Fruit fly (Drosophila melanogaster) whole organism, embryonic: ENCODE results near the gene msb1l.

Experiments
- Atf3 ChIP-seq: fragments of 200-800 bp; sonication (Bioruptor generic); optimal IDR thresholded peaks from 3 replicates; lab custom pipeline; 2016; ENCODE audit warnings: missing biosample characterization, missing genetic modification characterization
- CG13894 ChIP-seq: fragments of 200-800 bp; sonication (Bioruptor generic); optimal IDR thresholded peaks from 3 replicates; lab custom pipeline; 2018; ENCODE audit warnings: missing biosample characterization, mild to moderate bottlenecking, missing genetic modification characterization, moderate library complexity
- CG14441 ChIP-seq: fragments of 200-800 bp; sonication (Bioruptor generic); IDR thresholded peaks from 2 replicates; pipeline ENCODE4 v1.3.6; 2022; ENCODE audit warnings: missing biosample characterization, missing genetic modification characterization
- CG1647 ChIP-seq: fragments of 200-800 bp; sonication (Bioruptor generic); optimal IDR thresholded peaks from 3 replicates; lab custom pipeline; 2016; ENCODE audit warnings: missing biosample characterization, missing genetic modification characterization
- CG17328 ChIP-seq: fragments of 200-800 bp; sonication (Bioruptor generic); IDR thresholded peaks from 2 replicates; pipeline ENCODE4 v1.3.6; 2022; ENCODE audit warnings: missing biosample characterization, missing genetic modification characterization
- CG2678 ChIP-seq: fragments of 200-800 bp; sonication (Bioruptor generic); optimal IDR thresholded peaks from 3 replicates; lab custom pipeline; 2019; ENCODE audit warnings: missing biosample characterization, mild to moderate bottlenecking, missing genetic modification characterization, moderate library complexity
- CG31365 ChIP-seq: fragments of 200-800 bp; sonication (Bioruptor generic); optimal IDR thresholded peaks from 2 replicates; lab custom pipeline; 2018; ENCODE audit warnings: missing biosample characterization, mild to moderate bottlenecking, missing genetic modification characterization
- CG34376 ChIP-seq: fragments of 200-800 bp; sonication (Bioruptor generic); optimal IDR thresholded peaks from 2 replicates; lab custom pipeline; 2018; ENCODE audit warnings: missing biosample characterization, mild to moderate bottlenecking, missing genetic modification characterization
- CG34422 ChIP-seq: fragments of 200-800 bp; sonication (Bioruptor generic); IDR thresholded peaks from 3 replicates; pipeline ENCODE4 v1.3.6; 2022; ENCODE audit warnings: missing biosample characterization, missing genetic modification characterization
- CG3847 ChIP-seq: fragments of 200-800 bp; sonication (Bioruptor generic); IDR thresholded peaks from 2 replicates; pipeline ENCODE4 v1.3.6; 2022; ENCODE audit warnings: missing biosample characterization, missing genetic modification characterization
- CG3995 ChIP-seq: fragments of 200-800 bp; sonication (Bioruptor generic); optimal IDR thresholded peaks from 3 replicates; lab custom pipeline; 2016; ENCODE audit warnings: missing biosample characterization, missing genetic modification characterization
- CG4282 ChIP-seq: fragments of 200-800 bp; sonication (Bioruptor generic); optimal IDR thresholded peaks from 2 replicates; lab custom pipeline; 2016; ENCODE audit warnings: missing biosample characterization, missing genetic modification characterization
- CG6654 ChIP-seq: fragments of 200-800 bp; sonication (Bioruptor generic); optimal IDR thresholded peaks from 2 replicates; lab custom pipeline; 2017; ENCODE audit warnings: missing biosample characterization, mild to moderate bottlenecking, missing genetic modification characterization
- CG6765 ChIP-seq: fragments of 200-800 bp; sonication (Bioruptor generic); optimal IDR thresholded peaks from 3 replicates; lab custom pipeline; 2017; ENCODE audit warnings: missing biosample characterization, mild to moderate bottlenecking, missing genetic modification characterization
- CG6813 ChIP-seq: fragments of 200-800 bp; sonication (Bioruptor generic); optimal IDR thresholded peaks from 2 replicates; lab custom pipeline; 2017; ENCODE audit warnings: missing biosample characterization, missing genetic modification characterization, mild to moderate bottlenecking, moderate library complexity, missing genetic modification reagents
- CG7372 ChIP-seq: fragments of 200-800 bp; sonication (Bioruptor generic); IDR thresholded peaks from 2 replicates; pipeline ENCODE4 v1.3.6; 2022; ENCODE audit warnings: missing biosample characterization, missing genetic modification characterization
- CG7786 ChIP-seq: fragments of 200-800 bp; sonication (Bioruptor generic); optimal IDR thresholded peaks from 2 replicates; lab custom pipeline; 2016; ENCODE audit warnings: missing biosample characterization, missing genetic modification characterization
- CG8924 ChIP-seq: fragments of 200-800 bp; optimal IDR thresholded peaks from 3 replicates; lab custom pipeline; 2019; ENCODE audit warnings: missing biosample characterization, mild to moderate bottlenecking, missing genetic modification characterization, moderate library complexity
- CG9437 ChIP-seq: fragments of 200-800 bp; sonication (Bioruptor generic); optimal IDR thresholded peaks from 2 replicates; lab custom pipeline; 2018; ENCODE audit warnings: missing biosample characterization, mild to moderate bottlenecking, missing genetic modification characterization
- Dref ChIP-seq: fragments of 200-800 bp; sonication (Bioruptor generic); IDR thresholded peaks from 2 replicates; pipeline ENCODE4 v1.3.6; 2022; ENCODE audit warnings: missing biosample characterization, missing genetic modification characterization
- Fer2 ChIP-seq: fragments of 200-800 bp; sonication (Bioruptor generic); optimal IDR thresholded peaks from 2 replicates; lab custom pipeline; 2018; ENCODE audit warnings: missing biosample characterization, mild to moderate bottlenecking, missing genetic modification characterization, moderate library complexity
- GATAe ChIP-seq: fragments of 200-800 bp; sonication (Bioruptor generic); conservative IDR thresholded peaks from 2 replicates; pipeline ENCODE4 v1.3.6; 2022; ENCODE audit warnings: missing biosample characterization, missing genetic modification characterization
- Hmr ChIP-seq: fragments of 200-800 bp; sonication (Bioruptor generic); optimal IDR thresholded peaks from 3 replicates; lab custom pipeline; 2017; ENCODE audit warnings: mild to moderate bottlenecking, missing biosample characterization, missing genetic modification reagents, missing genetic modification characterization
- NFAT ChIP-seq: fragments of 200-800 bp; sonication (Bioruptor generic); IDR thresholded peaks from 2 replicates; pipeline ENCODE4 v1.3.6; 2022; ENCODE audit warnings: missing biosample characterization, missing genetic modification characterization
- Nf-YC ChIP-seq: fragments of 200-800 bp; optimal IDR thresholded peaks from 3 replicates; lab custom pipeline; 2019; ENCODE audit warnings: missing biosample characterization, mild to moderate bottlenecking, missing genetic modification characterization, moderate library complexity
- Oli ChIP-seq: fragments of 200-800 bp; sonication (Bioruptor generic); optimal IDR thresholded peaks from 2 replicates; lab custom pipeline; 2018; ENCODE audit warnings: missing biosample characterization, mild to moderate bottlenecking, missing genetic modification characterization, moderate library complexity
- Optix ChIP-seq: fragments of 200-800 bp; sonication (Bioruptor generic); IDR thresholded peaks from 3 replicates; pipeline ENCODE4 v1.3.6; 2022; ENCODE audit warnings: missing biosample characterization, missing genetic modification characterization
- Poxn ChIP-seq: fragments of 200-800 bp; sonication (Bioruptor generic); IDR thresholded peaks from 2 replicates; pipeline ENCODE4 v1.3.6; 2022; ENCODE audit warnings: missing biosample characterization, missing genetic modification characterization
- Sry-β ChIP-seq: fragments of 200-800 bp; sonication (Bioruptor generic); optimal IDR thresholded peaks from 2 replicates; lab custom pipeline; 2018; ENCODE audit warnings: missing biosample characterization, mild to moderate bottlenecking, missing genetic modification characterization, moderate library complexity
- Stat92E ChIP-seq, 3 experiments: fragments of >200 bp in 2 of 3; fragments of 200-800 bp in 1 of 3; sonication (Bioruptor generic) in 1 of 3; optimal IDR thresholded peaks; 2 replicates each; lab custom pipeline; 2017 to 2019; ENCODE audit warnings: missing biosample characterization in 3 of 3, missing genetic modification characterization in 3 of 3, mild to moderate bottlenecking in 1 of 3, moderate library complexity in 1 of 3
- YL-1 ChIP-seq: fragments of 200-800 bp; sonication (Bioruptor generic); optimal IDR thresholded peaks from 3 replicates; lab custom pipeline; 2017; ENCODE audit warnings: missing biosample characterization, mild to moderate bottlenecking, missing genetic modification characterization
- bigmax ChIP-seq: fragments of 200-800 bp; sonication (Bioruptor generic); optimal IDR thresholded peaks from 2 replicates; lab custom pipeline; 2018; ENCODE audit warnings: missing biosample characterization, mild to moderate bottlenecking, missing genetic modification characterization
- bsh ChIP-seq, 2 experiments: fragments of 200-800 bp; sonication (Bioruptor generic); optimal IDR thresholded peaks; 2 replicates each; lab custom pipeline; 2017 to 2018; ENCODE audit warnings: mild to moderate bottlenecking in 2 of 2, missing biosample characterization in 2 of 2, missing genetic modification characterization in 2 of 2, moderate library complexity in 1 of 2
- crp ChIP-seq, 2 experiments: fragments of 200-800 bp; sonication (Bioruptor generic); optimal IDR thresholded peaks; 2 replicates in 1 of 2; 3 replicates in 1 of 2; lab custom pipeline; 2017; ENCODE audit warnings: missing biosample characterization in 2 of 2, missing genetic modification characterization in 2 of 2, mild to moderate bottlenecking in 1 of 2, moderate library complexity in 1 of 2
- danr ChIP-seq: fragments of 200-800 bp; sonication (Bioruptor generic); IDR thresholded peaks from 2 replicates; pipeline ENCODE4 v1.3.6; 2022; ENCODE audit warnings: missing biosample characterization, missing genetic modification characterization
- dm ChIP-seq: fragments of 200-800 bp; sonication (Bioruptor generic); optimal IDR thresholded peaks from 3 replicates; lab custom pipeline; 2016; ENCODE audit warnings: missing biosample characterization, missing genetic modification characterization
- dpn ChIP-seq, 2 experiments: fragments of 200-800 bp; sonication (Bioruptor generic); optimal IDR thresholded peaks; 3 replicates each; lab custom pipeline; 2016; ENCODE audit warnings: missing biosample characterization in 2 of 2, missing genetic modification characterization in 2 of 2
- eyg ChIP-seq: fragments of 200-800 bp; sonication (Bioruptor generic); optimal IDR thresholded peaks from 3 replicates; lab custom pipeline; 2016; ENCODE audit warnings: missing biosample characterization, missing genetic modification characterization
- ftz-f1 ChIP-seq: fragments of 200-800 bp; sonication (Bioruptor generic); optimal IDR thresholded peaks from 2 replicates; lab custom pipeline; 2016; ENCODE audit warnings: missing biosample characterization, missing genetic modification characterization
- grn ChIP-seq: fragments of 200-800 bp; sonication (Bioruptor generic); optimal IDR thresholded peaks from 3 replicates; lab custom pipeline; 2017; ENCODE audit warnings: missing biosample characterization, missing genetic modification characterization
- gro ChIP-seq: fragments of 200-800 bp; sonication (Bioruptor generic); optimal IDR thresholded peaks from 2 replicates; lab custom pipeline; 2016; ENCODE audit warnings: missing biosample characterization, missing genetic modification characterization
- h ChIP-seq: fragments of >200 bp; optimal IDR thresholded peaks from 2 replicates; lab custom pipeline; 2017
- ind ChIP-seq: fragments of 200-800 bp; sonication (Bioruptor generic); optimal IDR thresholded peaks from 3 replicates; lab custom pipeline; 2016; ENCODE audit warnings: missing biosample characterization, missing genetic modification characterization
- lola ChIP-seq, 3 experiments: fragments of >200 bp in 2 of 3; fragments of 200-800 bp in 1 of 3; sonication (Bioruptor generic) in 1 of 3; optimal IDR thresholded peaks; 2 replicates each; lab custom pipeline; 2017 to 2019; ENCODE audit warnings: missing biosample characterization in 3 of 3, missing genetic modification characterization in 3 of 3, mild to moderate bottlenecking in 1 of 3, moderate library complexity in 1 of 3
- pb ChIP-seq: fragments of 200-800 bp; sonication (Bioruptor generic); optimal IDR thresholded peaks from 3 replicates; lab custom pipeline; 2016; ENCODE audit warnings: missing biosample characterization, missing genetic modification characterization
- pho ChIP-seq: fragments of 200-800 bp; sonication (Bioruptor generic); optimal IDR thresholded peaks from 2 replicates; lab custom pipeline; 2016; ENCODE audit warnings: missing biosample characterization, missing genetic modification characterization
- pzg ChIP-seq: fragments of 200-800 bp; sonication (Bioruptor generic); optimal IDR thresholded peaks from 3 replicates; lab custom pipeline; 2018; ENCODE audit warnings: missing biosample characterization, mild to moderate bottlenecking, missing genetic modification characterization, moderate library complexity
- slbo ChIP-seq: fragments of 200-800 bp; sonication (Bioruptor generic); IDR thresholded peaks from 2 replicates; pipeline ENCODE4 v1.3.6; 2022; ENCODE audit warnings: missing biosample characterization, missing genetic modification characterization
- tgo ChIP-seq: fragments of 200-800 bp; sonication (Bioruptor generic); IDR thresholded peaks from 3 replicates; pipeline ENCODE4 v1.3.6; 2022; ENCODE audit warnings: missing biosample characterization, missing genetic modification characterization
- vfl ChIP-seq: fragments of 200-800 bp; sonication (Bioruptor generic); optimal IDR thresholded peaks from 2 replicates; lab custom pipeline; 2016; ENCODE audit warnings: missing biosample characterization, missing genetic modification characterization
- zfh2 ChIP-seq: fragments of 200-800 bp; sonication (Bioruptor generic); optimal IDR thresholded peaks from 2 replicates; lab custom pipeline; 2016; ENCODE audit warnings: missing biosample characterization, missing genetic modification characterization

msb1l gene

dm6 chr2L:19583926-19584392 lies 6.5 kb downstream of the msb1l start, which contains the start of the genes PCNA2 and CG10366 (continued):
- TF ChIP-seq CG8924 (tag; lab: Kevin White, UChicago), result peak; percentile 77
- TF ChIP-seq h, result no peak
- no peak for TF ChIP-seq eyg (GFP tag; lab: Kevin White, UChicago)
- no peak for TF ChIP-seq CG6765 (GFP tag; lab: Kevin White, UChicago)
- TF ChIP-seq dpn (GFP tag; optimal IDR thresholded peaks at IDR 0.05; lab: Kevin White, UChicago), result peak; percentile 75 to 80
- peak; percentile 65 for TF ChIP-seq CG3995
- peak; percentile 77 for TF ChIP-seq slbo
- TF ChIP-seq CG7786 (GFP tag; lab: Kevin White, UChicago), result peak; percentile 80
- TF ChIP-seq pho (GFP tag; lab: Kevin White, UChicago), result peak; percentile 65
- TF ChIP-seq vfl (GFP tag; lab: Kevin White, UChicago), result peak; percentile 70
- peak; percentile 55 for TF ChIP-seq tgo (GFP tag; lab: Robert Waterston, UW)
- peak; percentile 60 for TF ChIP-seq ftz-f1 (GFP tag; lab: Kevin White, UChicago)
- peak; percentile 88 for TF ChIP-seq CG3847 (GFP tag; lab: Robert Waterston, UW)
- TF ChIP-seq dm (GFP tag; lab: Kevin White, UChicago), result peak; percentile 63
- peak; percentile 46; the same call in 1 of the 2 replicates for TF ChIP-seq CG14441
- TF ChIP-seq Poxn (GFP tag; lab: Robert Waterston, UW), result no peak
- peak; percentile 54; the same call in 1 of the 2 replicates for TF ChIP-seq CG7372 (GFP tag; lab: Robert Waterston, UW)
- no peak for TF ChIP-seq bigmax (GFP tag; lab: Kevin White, UChicago)
- TF ChIP-seq GATAe (GFP tag; lab: Robert Waterston, UW), result no peak
- TF ChIP-seq pb (GFP tag; lab: Kevin White, UChicago), result peak; percentile 32
- TF ChIP-seq Oli, result peak; percentile 28
- no peak for TF ChIP-seq Stat92E (GFP tag; optimal IDR thresholded peaks at IDR 0.05; lab: Kevin White, UChicago)
- TF ChIP-seq CG6654 (GFP tag; lab: Kevin White, UChicago), result no peak
- TF ChIP-seq CG34376 (GFP tag; lab: Kevin White, UChicago), result peak; percentile 70
- peak; percentile 86 to 98 for TF ChIP-seq crp (GFP tag; optimal IDR thresholded peaks at IDR 0.05; lab: Kevin White, UChicago)
- TF ChIP-seq Fer2 (tag; lab: Kevin White, UChicago), result peak; percentile 54
- peak; percentile 79 for TF ChIP-seq zfh2 (GFP tag; lab: Kevin White, UChicago)
- no peak for TF ChIP-seq Dref (GFP tag; lab: Robert Waterston, UW)
- peak in 1 of 3 experiments; percentile 60 for TF ChIP-seq lola (GFP tag; optimal IDR thresholded peaks at IDR 0.05; lab: Kevin White, UChicago)
- TF ChIP-seq ind (GFP tag; lab: Kevin White, UChicago), result peak; percentile 78
- no peak for TF ChIP-seq Optix (GFP tag; lab: Robert Waterston, UW)
- peak; percentile 39 for TF ChIP-seq YL-1 (GFP tag; lab: Kevin White, UChicago)
- peak; percentile 86 for TF ChIP-seq pzg (GFP tag; lab: Kevin White, UChicago)
- TF ChIP-seq CG9437 (GFP tag; lab: Kevin White, UChicago), result peak; percentile 28
- no peak for TF ChIP-seq CG31365 (tag; lab: Kevin White, UChicago)
- TF ChIP-seq CG17328 (GFP tag; lab: Robert Waterston, UW), result peak; percentile 43; the same call in 1 of the 2 replicates
- no peak for TF ChIP-seq Sry-β (GFP tag; lab: Kevin White, UChicago)
- TF ChIP-seq grn, result no peak
- TF ChIP-seq danr (GFP tag; lab: Robert Waterston, UW), result no peak
- peak; percentile 65 for TF ChIP-seq Atf3 (GFP tag; lab: Kevin White, UChicago)
- TF ChIP-seq CG6813 (GFP tag; lab: Kevin White, UChicago), result no peak
- peak in 1 of 2 experiments; percentile 60 for TF ChIP-seq bsh (GFP tag; optimal IDR thresholded peaks at IDR 0.05; lab: Kevin White, UChicago)
- peak; percentile 0 for TF ChIP-seq CG13894 (tag; lab: Kevin White, UChicago)
- TF ChIP-seq CG2678 (tag; lab: Kevin White, UChicago), result peak; percentile 68
- peak; percentile 52 for TF ChIP-seq gro (GFP tag; lab: Kevin White, UChicago)
- peak; percentile 52; the same call in 1 of the 2 replicates for TF ChIP-seq NFAT (GFP tag; lab: Robert Waterston, UW)
- peak; percentile 57 for TF ChIP-seq CG4282 (GFP tag; lab: Kevin White, UChicago)
- TF ChIP-seq CG1647 (GFP tag; lab: Kevin White, UChicago), result peak; percentile 59
- TF ChIP-seq Hmr (GFP tag; lab: Kevin White, UChicago), result peak; percentile 77
- TF ChIP-seq Nf-YC (tag; lab: Kevin White, UChicago), result peak; percentile 88
- TF ChIP-seq CG34422 (GFP tag; lab: Robert Waterston, UW), result 0 out of 3 replicates have a peak, but pooled peaks have one; percentile 21
